Worm (Caenorhabditis elegans): ENCODE measurements around the gene R10H10.4.

DNA sequence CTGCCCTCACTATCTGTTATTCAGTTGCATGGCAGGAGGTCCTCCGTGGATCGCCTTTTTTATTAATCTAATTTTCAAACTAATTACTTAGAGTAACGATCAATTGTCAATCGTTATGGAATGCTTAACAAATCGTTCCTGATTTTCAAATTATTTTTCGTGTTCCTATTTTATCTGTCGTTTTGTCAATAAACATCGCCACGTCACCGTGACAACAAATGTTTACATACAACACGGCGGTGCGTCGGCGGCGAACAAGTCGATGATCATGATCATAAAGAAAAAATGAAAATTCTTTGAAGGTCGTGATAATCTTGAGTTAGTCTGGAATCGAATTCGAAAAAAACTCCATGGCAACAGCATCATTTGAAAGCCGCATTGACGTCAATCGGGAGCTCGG is 49.3 kb downstream of the R10H10.4 start:
- TF ChIP-seq ceh-34 (tag; optimal IDR thresholded peaks at IDR 0.05) (no peak), elt-2 (tag; optimal IDR thresholded peaks at IDR 0.05) (no peak), pag-3 (tag; optimal IDR thresholded peaks at IDR 0.05; ENCODE audit: borderline replicate concordance) (no peak), unc-42 (tag; optimal IDR thresholded peaks at IDR 0.05) (no peak), pqm-1 (tag; optimal IDR thresholded peaks at IDR 0.05) (no peak), fkh-10 (GFP tag; optimal IDR thresholded peaks at IDR 0.05) (no peak)
